Worm (Caenorhabditis elegans) whole organism, L4/young adult: Measurements from ENCODE around the gene F53H4.4.

Experiments used
- W03F9.2 ChIP-seq: fragments of 150-350 bp; optimal IDR thresholded peaks from 2 replicates; lab custom pipeline; 2014; ENCODE audit warnings: missing biosample characterization, missing genetic modification characterization
- dao-5 ChIP-seq: sonication (generic microtip); optimal IDR thresholded peaks from 2 replicates; lab custom pipeline; 2016; ENCODE audit warnings: missing genotype, missing genetic modification characterization, moderate library complexity, missing compliant biosample characterization
- him-1 ChIP-seq: sonication (generic microtip); optimal IDR thresholded peaks from 2 replicates; lab custom pipeline; 2016; ENCODE audit warnings: missing genotype, missing genetic modification reagents, missing genetic modification characterization, missing compliant biosample characterization

DNA sequence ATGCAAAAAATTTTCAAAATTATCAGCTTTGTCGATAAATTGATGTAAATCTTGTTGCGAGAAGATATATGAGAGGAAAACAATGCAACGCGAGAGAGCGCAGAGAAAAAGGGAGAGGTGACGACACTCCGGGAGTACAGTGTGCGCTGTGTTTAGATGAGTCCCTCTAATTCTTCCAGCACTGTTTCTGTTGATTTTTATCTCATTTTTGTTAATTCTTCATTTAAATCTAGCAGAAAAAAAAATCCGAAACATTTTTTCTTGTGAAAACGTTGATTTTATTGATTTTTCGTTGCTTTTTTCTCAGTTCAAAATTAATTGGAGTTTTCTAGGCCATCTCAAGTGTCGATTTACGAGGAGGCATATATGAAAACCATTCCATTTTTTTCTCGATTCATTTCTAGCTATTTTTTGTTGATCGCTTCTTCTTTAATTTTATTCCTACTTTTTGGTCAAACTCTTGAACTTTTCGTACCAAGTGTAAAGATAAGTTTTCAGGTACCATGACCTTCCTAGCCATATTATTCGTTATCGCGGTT lies 16.7 kb upstream of the F53H4.4 start, which contains the start of gene acl-1:
- TF ChIP-seq him-1 (tag; lab: Kevin White, UChicago) = peak; percentile 62
- TF ChIP-seq dao-5 = no peak
- peak; percentile 11 for TF ChIP-seq W03F9.2 (tag; lab: Kevin White, UChicago)
